Fruit fly (Drosophila melanogaster) whole organism, wandering third instar larva: ENCODE data around the gene Pgk.

Experiments
- Dif ChIP-seq: fragments of 200-275, 200-300 bp; sonication (Bioruptor generic); optimal IDR thresholded peaks from 2 replicates; lab custom pipeline; 2018; ENCODE audit warnings: missing biosample characterization, missing genetic modification characterization; ENCODE audit not compliant: partially characterized antibody
- HLH106 ChIP-seq: fragments of 200-800 bp; optimal IDR thresholded peaks from 3 replicates; lab custom pipeline; 2019; ENCODE audit warnings: missing biosample characterization, mild to moderate bottlenecking, missing genetic modification characterization, moderate library complexity
- dsf ChIP-seq: sonication (Bioruptor generic); optimal IDR thresholded peaks from 2 replicates; lab custom pipeline; 2016; ENCODE audit warnings: missing biosample characterization, missing genetic modification characterization, borderline replicate concordance
- fru ChIP-seq: fragments of 200-800 bp; sonication (Bioruptor generic); optimal IDR thresholded peaks from 3 replicates; lab custom pipeline; 2016; ENCODE audit warnings: missing biosample characterization, mild to moderate bottlenecking, missing genetic modification characterization
- h ChIP-seq: fragments of 200-800 bp; sonication (Bioruptor generic); optimal IDR thresholded peaks from 3 replicates; lab custom pipeline; 2016; ENCODE audit warnings: missing biosample characterization, mild to moderate bottlenecking, missing genetic modification characterization
- usp ChIP-seq: fragments of >200 bp; optimal IDR thresholded peaks from 2 replicates; lab custom pipeline; 2017; ENCODE audit warnings: missing biosample characterization, missing genetic modification characterization

- TF ChIP-seq HLH106 (tag; lab: Kevin White, UChicago) (no peak), h (no peak), usp (no peak), dsf (GFP tag; lab: Kevin White, UChicago) (no peak), fru (GFP tag; lab: Kevin White, UChicago) (peak; percentile 4), Dif (GFP tag; lab: Kevin White, UChicago) (no peak)
These were observed 31.6 kb downstream of the Pgk start for dm6 chr2L:2721317-2721716.
